Worm (Caenorhabditis elegans) whole organism, mixed stage, embryonic: Measurements from ENCODE around the gene sra-33.

ENCODE experiments used
- M03D4.4 ChIP-seq: sonication (generic microtip); optimal IDR thresholded peaks from 2 replicates; lab custom pipeline; 2017; ENCODE audit warnings: mild to moderate bottlenecking, missing genetic modification characterization, missing compliant biosample characterization
- bed-3 ChIP-seq: fragments of 200-800 bp; sonication (Bioruptor generic); optimal IDR thresholded peaks from 3 replicates; lab custom pipeline; 2018; ENCODE audit warnings: mild to moderate bottlenecking, missing genetic modification characterization, moderate library complexity, missing compliant biosample characterization
- ceh-43 ChIP-seq: fragments of 200-800 bp; sonication (Bioruptor generic); optimal IDR thresholded peaks from 2 replicates; lab custom pipeline; 2018; ENCODE audit warnings: mild to moderate bottlenecking, missing genetic modification characterization, moderate library complexity, missing compliant biosample characterization
- ceh-83 ChIP-seq: fragments of 200-800 bp; sonication (Bioruptor generic); optimal IDR thresholded peaks from 2 replicates; lab custom pipeline; 2018; ENCODE audit warnings: mild to moderate bottlenecking, missing genetic modification characterization, missing compliant biosample characterization
- ces-1 ChIP-seq: fragments of 150-350 bp; optimal IDR thresholded peaks from 2 replicates; lab custom pipeline; 2014; ENCODE audit warnings: missing biosample characterization, missing genetic modification reagents, missing genetic modification characterization
- cnd-1 ChIP-seq: fragments of 200-800 bp; sonication (Bioruptor generic); optimal IDR thresholded peaks from 2 replicates; lab custom pipeline; 2018; ENCODE audit warnings: mild to moderate bottlenecking, missing genetic modification characterization, missing compliant biosample characterization
- drap-1 ChIP-seq: fragments of 200-800 bp; sonication (Bioruptor generic); optimal IDR thresholded peaks from 3 replicates; lab custom pipeline; 2018; ENCODE audit warnings: mild to moderate bottlenecking, missing genetic modification characterization, missing compliant biosample characterization
- elt-1 ChIP-seq: sonication (generic microtip); optimal IDR thresholded peaks from 2 replicates; lab custom pipeline; 2017; ENCODE audit warnings: missing genetic modification characterization, mild to moderate bottlenecking, missing compliant biosample characterization, antibody characterized with exemption, moderate library complexity, borderline replicate concordance; ENCODE audit not compliant: insufficient read depth
- elt-3 ChIP-seq: fragments of 150-350 bp; optimal IDR thresholded peaks from 2 replicates; lab custom pipeline; 2014; ENCODE audit warnings: missing biosample characterization, missing genetic modification characterization
- ham-2 ChIP-seq: fragments of 200-800 bp; sonication (Bioruptor generic); optimal IDR thresholded peaks from 2 replicates; lab custom pipeline; 2018; ENCODE audit warnings: mild to moderate bottlenecking, missing genetic modification characterization, missing compliant biosample characterization
- hlh-1 ChIP-seq: fragments of 150-350 bp; optimal IDR thresholded peaks from 2 replicates; lab custom pipeline; 2014; ENCODE audit warnings: missing biosample characterization, missing genetic modification reagents, missing genetic modification characterization
- lin-13 ChIP-seq: fragments of 150-350 bp; optimal IDR thresholded peaks from 2 replicates; lab custom pipeline; 2014; ENCODE audit warnings: missing biosample characterization, missing genetic modification characterization
- lin-32 ChIP-seq: fragments of 200-800 bp; sonication (Bioruptor generic); optimal IDR thresholded peaks from 2 replicates; lab custom pipeline; 2018; ENCODE audit warnings: mild to moderate bottlenecking, missing genetic modification characterization, missing compliant biosample characterization
- lsy-2 ChIP-seq: fragments of 150-350 bp; optimal IDR thresholded peaks from 2 replicates; lab custom pipeline; 2014; ENCODE audit warnings: missing biosample characterization, missing genetic modification characterization
- mab-5 ChIP-seq: fragments of 150-350 bp; optimal IDR thresholded peaks from 2 replicates; lab custom pipeline; 2014; ENCODE audit warnings: missing biosample characterization, missing genetic modification characterization
- mep-1 ChIP-seq: fragments of 150-350 bp; optimal IDR thresholded peaks from 2 replicates; lab custom pipeline; 2017; ENCODE audit warnings: missing biosample characterization, missing genetic modification reagents, missing genetic modification characterization, inconsistent platforms
- mls-2 ChIP-seq: sonication (generic microtip); optimal IDR thresholded peaks from 2 replicates; lab custom pipeline; 2016; ENCODE audit warnings: mild to moderate bottlenecking, missing genetic modification characterization, moderate library complexity, missing compliant biosample characterization
- nhr-12 ChIP-seq: fragments of 150-350 bp; optimal IDR thresholded peaks from 2 replicates; lab custom pipeline; 2014; ENCODE audit warnings: missing biosample characterization, missing genetic modification characterization
- nhr-2 ChIP-seq: fragments of 150-350 bp; optimal IDR thresholded peaks from 2 replicates; lab custom pipeline; 2014; ENCODE audit warnings: missing biosample characterization, missing genetic modification characterization
- nhr-237 ChIP-seq: fragments of 150-350 bp; optimal IDR thresholded peaks from 2 replicates; lab custom pipeline; 2014; ENCODE audit warnings: missing biosample characterization, missing genetic modification characterization
- nhr-76 ChIP-seq: sonication (generic microtip); optimal IDR thresholded peaks from 2 replicates; lab custom pipeline; 2017; ENCODE audit warnings: missing biosample characterization, missing genetic modification characterization
- pha-4 ChIP-seq: fragments of 150-350 bp; optimal IDR thresholded peaks from 2 replicates; lab custom pipeline; 2018; ENCODE audit warnings: missing biosample characterization, missing genetic modification reagents, missing genetic modification characterization
- sem-2 ChIP-seq: fragments of 200-800 bp; sonication (Bioruptor generic); optimal IDR thresholded peaks from 2 replicates; lab custom pipeline; 2018; ENCODE audit warnings: mild to moderate bottlenecking, missing genetic modification characterization, missing compliant biosample characterization
- snpc-4 ChIP-seq: fragments of 150-350 bp; optimal IDR thresholded peaks from 2 replicates; lab custom pipeline; 2014; ENCODE audit warnings: missing biosample characterization, missing genetic modification characterization
- sptf-1 ChIP-seq: sonication (generic microtip); optimal IDR thresholded peaks from 2 replicates; lab custom pipeline; 2017; ENCODE audit warnings: mild to moderate bottlenecking, missing genetic modification characterization, moderate library complexity, missing compliant biosample characterization
- tbx-8 ChIP-seq: fragments of 200-800 bp; sonication (Bioruptor generic); optimal IDR thresholded peaks from 2 replicates; lab custom pipeline; 2018; ENCODE audit warnings: mild to moderate bottlenecking, missing genetic modification characterization, moderate library complexity, missing compliant biosample characterization
- unc-120 ChIP-seq: sonication (generic microtip); optimal IDR thresholded peaks from 2 replicates; lab custom pipeline; 2017; ENCODE audit warnings: missing genetic modification characterization, missing compliant biosample characterization; ENCODE audit not compliant: poor library complexity, severe bottlenecking
- unc-39 ChIP-seq: fragments of 150-350 bp; optimal IDR thresholded peaks from 2 replicates; lab custom pipeline; 2014; ENCODE audit warnings: missing biosample characterization, missing genetic modification characterization
- unc-62 ChIP-seq: fragments of 150-350 bp; optimal IDR thresholded peaks from 2 replicates; lab custom pipeline; 2014; ENCODE audit warnings: missing biosample characterization, missing genetic modification reagents, missing genetic modification characterization
- zip-8 ChIP-seq: fragments of 150-350 bp; optimal IDR thresholded peaks from 2 replicates; lab custom pipeline; 2014; ENCODE audit warnings: missing biosample characterization, missing genetic modification characterization
- ztf-11 ChIP-seq: fragments of 150-350 bp; optimal IDR thresholded peaks from 2 replicates; lab custom pipeline; 2014; ENCODE audit warnings: missing biosample characterization, missing genetic modification characterization

sra-33 gene

DNA sequence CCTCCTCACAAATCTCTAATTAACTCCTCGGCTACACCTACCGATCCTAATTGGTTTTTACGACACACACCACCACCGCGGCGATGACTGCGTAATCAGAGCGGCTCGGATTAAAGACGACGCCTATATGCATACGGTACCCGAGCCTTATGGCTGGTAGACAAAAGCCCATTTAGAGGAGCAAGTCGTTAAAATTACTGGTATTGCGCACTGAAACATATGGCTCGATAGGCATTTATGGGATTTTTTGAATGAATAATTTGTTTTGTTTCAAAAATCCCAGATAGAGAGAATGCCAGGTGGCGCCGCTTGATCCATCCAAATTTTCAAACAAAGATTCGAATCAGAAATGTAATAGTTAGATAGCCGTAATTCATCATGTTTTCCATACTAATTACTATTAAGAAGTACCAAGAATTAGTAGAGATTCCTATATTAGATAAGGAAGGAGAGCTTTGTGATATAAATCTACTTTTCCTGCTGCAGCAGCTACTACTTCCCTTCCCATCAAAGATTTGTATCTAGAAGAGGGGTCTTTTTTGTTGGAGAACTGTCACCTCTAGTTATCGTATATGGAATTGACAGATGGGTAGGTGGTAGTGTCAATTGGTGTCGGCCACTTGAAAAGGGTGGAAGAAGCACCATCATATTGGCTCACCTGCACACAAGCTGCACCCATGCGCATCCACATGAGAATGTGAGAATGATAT is 46.3 kb upstream of the sra-33 start:
- TF ChIP-seq sptf-1 (tag; lab: Kevin White, UChicago) (no peak), ham-2 (no peak), sem-2 (GFP tag; lab: Kevin White, UChicago) (no peak), bed-3 (GFP tag; lab: Kevin White, UChicago) (no peak), mep-1 (tag; lab: Kevin White, UChicago) (no peak), unc-39 (tag; lab: Kevin White, UChicago) (no peak), unc-62 (GFP tag; lab: Kevin White, UChicago) (peak; percentile 54), elt-1 (tag; lab: Kevin White, UChicago) (peak; percentile 94), nhr-76 (tag; lab: Kevin White, UChicago) (no peak), drap-1 (GFP tag; lab: Kevin White, UChicago) (no peak), nhr-12 (tag; lab: Kevin White, UChicago) (no peak), lin-32 (GFP tag; lab: Kevin White, UChicago) (peak; percentile 67), nhr-2 (tag; lab: Kevin White, UChicago) (peak; percentile 64)

DNA sequence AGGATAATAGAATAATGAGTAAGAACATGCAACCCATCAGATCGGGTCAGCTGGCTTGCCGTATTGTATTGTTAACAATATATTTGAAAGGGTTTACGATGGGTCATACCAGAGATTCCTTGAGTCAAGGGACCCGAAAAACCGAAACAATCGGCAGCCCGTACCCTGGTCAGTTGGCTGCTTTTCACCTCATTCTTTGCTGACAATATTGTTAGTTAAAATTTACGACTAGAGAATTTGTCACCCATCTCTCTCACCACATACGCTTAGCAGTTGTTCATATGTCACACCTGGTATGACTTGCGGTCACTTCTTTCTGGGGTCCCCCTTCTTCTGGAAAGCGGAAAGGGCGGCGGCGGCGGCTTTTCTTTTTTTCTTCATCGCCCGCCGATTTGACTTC is 44.0 kb upstream of the sra-33 start:
- TF ChIP-seq hlh-1 (tag; lab: Kevin White, UChicago) (peak; percentile 56), lsy-2 (no peak)

DNA sequence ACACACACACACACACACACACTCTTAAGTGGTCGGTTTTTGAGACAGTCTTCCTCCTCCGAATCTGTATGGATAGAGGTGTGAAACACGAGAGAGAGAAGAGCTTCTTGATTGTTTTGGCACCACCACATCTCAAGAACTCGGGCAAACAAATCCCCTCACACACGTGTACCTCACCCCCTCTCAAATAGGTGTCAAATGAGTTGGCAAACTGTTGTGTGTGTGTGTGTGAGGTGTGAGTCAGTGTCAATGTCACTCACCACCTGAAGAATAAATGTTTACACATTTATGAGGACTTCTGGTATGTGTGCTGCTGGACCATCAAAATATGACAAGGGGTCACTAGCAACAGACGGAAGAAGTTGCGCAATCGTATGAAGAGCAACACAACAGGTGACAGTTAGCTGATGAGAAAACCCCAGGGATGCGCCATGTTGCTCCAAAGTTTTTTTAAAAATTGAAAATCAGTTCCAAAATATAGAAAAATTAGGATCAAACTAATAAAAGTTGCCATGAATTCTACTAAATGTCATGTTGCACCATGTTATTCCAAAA is 43.0 kb upstream of the sra-33 start:
- TF ChIP-seq elt-3 (tag; lab: Kevin White, UChicago) (no peak), pha-4 (tag; lab: Kevin White, UChicago) (no peak), nhr-12 (tag; lab: Kevin White, UChicago) (no peak), lin-32 (GFP tag; lab: Kevin White, UChicago) (no peak), hlh-1 (tag; lab: Kevin White, UChicago) (peak; percentile 77), elt-1 (tag; lab: Kevin White, UChicago) (no peak), unc-62 (GFP tag; lab: Kevin White, UChicago) (peak; percentile 8), unc-120 (tag; lab: Kevin White, UChicago) (no peak), unc-39 (tag; lab: Kevin White, UChicago) (no peak), nhr-237 (tag; lab: Kevin White, UChicago) (no peak), cnd-1 (tag; lab: Kevin White, UChicago) (peak; percentile 9), snpc-4 (tag; lab: Kevin White, UChicago) (no peak), zip-8 (peak; percentile 73), ceh-43 (GFP tag; lab: Kevin White, UChicago) (no peak), mab-5 (tag; lab: Kevin White, UChicago) (no peak), ceh-83 (GFP tag; lab: Kevin White, UChicago) (no peak), ztf-11 (tag; lab: Kevin White, UChicago) (no peak), M03D4.4 (tag; lab: Kevin White, UChicago) (no peak), lsy-2 (no peak), sem-2 (GFP tag; lab: Kevin White, UChicago) (no peak), nhr-2 (tag; lab: Kevin White, UChicago) (peak; percentile 93), tbx-8 (GFP tag; lab: Kevin White, UChicago) (no peak), lin-13 (tag; lab: Kevin White, UChicago) (no peak), mls-2 (tag; lab: Kevin White, UChicago) (no peak), ces-1 (no peak)

- TF ChIP-seq sptf-1 (tag; lab: Kevin White, UChicago) (peak; percentile 60), nhr-2 (tag; lab: Kevin White, UChicago) (no peak), lin-13 (tag; lab: Kevin White, UChicago) (no peak), hlh-1 (tag; lab: Kevin White, UChicago) (no peak), nhr-237 (tag; lab: Kevin White, UChicago) (no peak), sem-2 (GFP tag; lab: Kevin White, UChicago) (no peak), ces-1 (peak; percentile 85), ztf-11 (tag; lab: Kevin White, UChicago) (peak; percentile 8), elt-1 (tag; lab: Kevin White, UChicago) (no peak), unc-62 (GFP tag; lab: Kevin White, UChicago) (peak; percentile 65), nhr-12 (tag; lab: Kevin White, UChicago) (no peak)
These were observed 42.3 kb upstream of the sra-33 start for ce11 chrII:4579375-4579774.
